Worm (Caenorhabditis elegans) whole organism, L1 larva: ENCODE measurements around the gene him-10.

Experiments
- C04F5.9 ChIP-seq: sonication (generic microtip); optimal IDR thresholded peaks from 2 replicates; lab custom pipeline; 2016; ENCODE audit warnings: missing genetic modification characterization, missing compliant biosample characterization
- C34B4.2 ChIP-seq: sonication (generic microtip); optimal IDR thresholded peaks from 2 replicates; lab custom pipeline; 2017; ENCODE audit warnings: mild to moderate bottlenecking, missing genetic modification characterization, missing compliant biosample characterization
- Y116A8C.19 ChIP-seq: sonication (generic microtip); optimal IDR thresholded peaks from 2 replicates; lab custom pipeline; 2016; ENCODE audit warnings: missing compliant biosample characterization, missing genetic modification characterization, borderline replicate concordance
- aha-1 ChIP-seq: fragments of 150-350 bp; optimal IDR thresholded peaks from 2 replicates; lab custom pipeline; 2014; ENCODE audit warnings: missing biosample characterization, missing genetic modification characterization
- alr-1 ChIP-seq: fragments of 200-800 bp; sonication (Bioruptor generic); optimal IDR thresholded peaks from 2 replicates; lab custom pipeline; 2018; ENCODE audit warnings: borderline replicate concordance, mild to moderate bottlenecking, missing genetic modification characterization, missing compliant biosample characterization
- aly-2 ChIP-seq: fragments of 150-350 bp; optimal IDR thresholded peaks from 2 replicates; lab custom pipeline; 2014; ENCODE audit warnings: missing biosample characterization, missing genetic modification characterization
- ama-1 ChIP-seq: fragments of 150-350 bp; optimal IDR thresholded peaks from 2 replicates; lab custom pipeline; 2014
- ceh-8 ChIP-seq: fragments of 200-800 bp; sonication (Bioruptor generic); optimal IDR thresholded peaks from 2 replicates; lab custom pipeline; 2018; ENCODE audit warnings: mild to moderate bottlenecking, missing genetic modification characterization, moderate library complexity, missing compliant biosample characterization
- dpl-1 ChIP-seq, 3 experiments: fragments of 150-350 bp in 2 of 3; sonication (generic microtip) in 1 of 3; optimal IDR thresholded peaks; 2 replicates each; lab custom pipeline; 2014 to 2017; ENCODE audit warnings: missing biosample characterization in 3 of 3, missing genetic modification characterization in 3 of 3, missing genetic modification reagents in 3 of 3
- dsc-1 ChIP-seq: sonication (generic microtip); optimal IDR thresholded peaks from 2 replicates; lab custom pipeline; 2016; ENCODE audit warnings: mild to moderate bottlenecking, missing genetic modification characterization, missing compliant biosample characterization
- efl-3 ChIP-seq: fragments of 200-800 bp; sonication (Bioruptor generic); optimal IDR thresholded peaks from 2 replicates; lab custom pipeline; 2018; ENCODE audit warnings: mild to moderate bottlenecking, missing genetic modification characterization, missing compliant biosample characterization
- egl-13 ChIP-seq: sonication (generic microtip); optimal IDR thresholded peaks from 2 replicates; lab custom pipeline; 2016; ENCODE audit warnings: missing genotype, missing genetic modification reagents, missing genetic modification characterization, missing compliant biosample characterization
- egl-27 ChIP-seq, 2 experiments: fragments of 150-350 bp in 1 of 2; sonication (generic microtip); optimal IDR thresholded peaks; 3 replicates each; lab custom pipeline; 2017 to 2018; ENCODE audit warnings: missing biosample characterization in 2 of 2, missing genetic modification characterization in 2 of 2, missing genetic modification reagents in 2 of 2
- elt-2 ChIP-seq: sonication (generic microtip); optimal IDR thresholded peaks from 2 replicates; lab custom pipeline; 2016; ENCODE audit warnings: missing genetic modification characterization, mild to moderate bottlenecking, inconsistent platforms, missing compliant biosample characterization, missing genetic modification reagents
- fkh-4 ChIP-seq: sonication (generic microtip); optimal IDR thresholded peaks from 2 replicates; lab custom pipeline; 2016; ENCODE audit warnings: missing compliant biosample characterization, missing genetic modification characterization, borderline replicate concordance
- fkh-8 ChIP-seq: sonication (generic microtip); optimal IDR thresholded peaks from 2 replicates; lab custom pipeline; 2016; ENCODE audit warnings: mild to moderate bottlenecking, missing genetic modification characterization, missing compliant biosample characterization
- grh-1 ChIP-seq: fragments of 200-800 bp; sonication (Bioruptor generic); IDR thresholded peaks from 2 replicates; pipeline ENCODE4 v1.3.6; 2022; ENCODE audit warnings: missing genetic modification reagents, missing genetic modification characterization, missing compliant biosample characterization
- hlh-17 ChIP-seq: fragments of 200-800 bp; sonication (Bioruptor generic); optimal IDR thresholded peaks from 2 replicates; lab custom pipeline; 2018; ENCODE audit warnings: missing genetic modification characterization, mild to moderate bottlenecking, missing compliant biosample characterization, moderate library complexity, borderline replicate concordance
- hlh-4 ChIP-seq: sonication (generic microtip); optimal IDR thresholded peaks from 2 replicates; lab custom pipeline; 2016; ENCODE audit warnings: mild to moderate bottlenecking, missing genetic modification characterization, missing compliant biosample characterization
- hpl-2 ChIP-seq: fragments of 150-350 bp; optimal IDR thresholded peaks from 2 replicates; lab custom pipeline; 2014; ENCODE audit warnings: missing biosample characterization, missing genetic modification reagents, missing genetic modification characterization
- irx-1 ChIP-seq: sonication (generic microtip); optimal IDR thresholded peaks from 2 replicates; lab custom pipeline; 2016; ENCODE audit warnings: missing genetic modification characterization, missing compliant biosample characterization
- lin-13 ChIP-seq: fragments of 150-350 bp; optimal IDR thresholded peaks from 2 replicates; lab custom pipeline; 2014; ENCODE audit warnings: missing biosample characterization, missing genetic modification reagents, missing genetic modification characterization
- lin-14 ChIP-seq: fragments of 200-800 bp; sonication (Bioruptor generic); optimal IDR thresholded peaks from 2 replicates; lab custom pipeline; 2018; ENCODE audit warnings: mild to moderate bottlenecking, missing genetic modification characterization, moderate library complexity, missing compliant biosample characterization
- lin-39 ChIP-seq: fragments of 150-350 bp; optimal IDR thresholded peaks from 2 replicates; lab custom pipeline; 2014; ENCODE audit warnings: missing biosample characterization, missing genetic modification reagents, missing genetic modification characterization
- lir-3 ChIP-seq: sonication (generic microtip); optimal IDR thresholded peaks from 2 replicates; lab custom pipeline; 2016; ENCODE audit warnings: mild to moderate bottlenecking, missing genetic modification characterization, moderate library complexity, missing compliant biosample characterization; ENCODE audit not compliant: poor library complexity
- mdl-1 ChIP-seq, 2 experiments: fragments of 150-350 bp; optimal IDR thresholded peaks; 2 replicates each; lab custom pipeline; 2014 to 2017; ENCODE audit warnings: missing biosample characterization in 2 of 2, missing genetic modification characterization in 2 of 2, inconsistent platforms in 1 of 2
- mef-2 ChIP-seq: fragments of 150-350 bp; optimal IDR thresholded peaks from 2 replicates; lab custom pipeline; 2014; ENCODE audit warnings: missing biosample characterization, missing genetic modification characterization
- mep-1 ChIP-seq: fragments of 150-350 bp; optimal IDR thresholded peaks from 2 replicates; lab custom pipeline; 2014; ENCODE audit warnings: missing biosample characterization, missing genetic modification characterization
- nhr-11 ChIP-seq: fragments of 150-350 bp; optimal IDR thresholded peaks from 2 replicates; lab custom pipeline; 2014; ENCODE audit warnings: missing biosample characterization, missing genetic modification characterization
- nhr-12 ChIP-seq: sonication (generic microtip); optimal IDR thresholded peaks from 2 replicates; lab custom pipeline; 2017; ENCODE audit warnings: missing biosample characterization, missing genetic modification characterization
- nhr-19 ChIP-seq: fragments of 200-800 bp; sonication (Bioruptor generic); conservative IDR thresholded peaks from 2 replicates; pipeline ENCODE4 v1.3.6; 2022; ENCODE audit warnings: missing genetic modification characterization, missing compliant biosample characterization
- nhr-28 ChIP-seq: fragments of 150-350 bp; optimal IDR thresholded peaks from 2 replicates; lab custom pipeline; 2014; ENCODE audit warnings: missing biosample characterization, missing genetic modification characterization
- nhr-47 ChIP-seq: sonication (generic microtip); optimal IDR thresholded peaks from 2 replicates; lab custom pipeline; 2016; ENCODE audit warnings: mild to moderate bottlenecking, missing genetic modification characterization, moderate library complexity, missing compliant biosample characterization
- nhr-71 ChIP-seq: sonication (generic microtip); optimal IDR thresholded peaks from 2 replicates; lab custom pipeline; 2016; ENCODE audit warnings: mild to moderate bottlenecking, missing genetic modification characterization, moderate library complexity, missing compliant biosample characterization
- nhr-76 ChIP-seq: sonication (generic microtip); optimal IDR thresholded peaks from 2 replicates; lab custom pipeline; 2017; ENCODE audit warnings: missing biosample characterization, missing genetic modification characterization
- nhr-77 ChIP-seq: fragments of 150-350 bp; optimal IDR thresholded peaks from 2 replicates; lab custom pipeline; 2014; ENCODE audit warnings: missing biosample characterization, missing genetic modification characterization
- nhr-84 ChIP-seq: sonication (generic microtip); optimal IDR thresholded peaks from 2 replicates; lab custom pipeline; 2017; ENCODE audit warnings: missing biosample characterization, missing genetic modification characterization
- nhr-85 ChIP-seq: sonication (generic microtip); peaks from one replicate; lab custom pipeline; 2016; ENCODE audit warnings: missing genetic modification characterization, inconsistent platforms, missing compliant biosample characterization
- pag-3 ChIP-seq: sonication (generic microtip); optimal IDR thresholded peaks from 2 replicates; lab custom pipeline; 2017; ENCODE audit warnings: missing genetic modification characterization, mild to moderate bottlenecking, missing compliant biosample characterization, antibody characterized with exemption, borderline replicate concordance; ENCODE audit not compliant: insufficient read depth
- pax-3 ChIP-seq: fragments of 200-800 bp; sonication (Bioruptor generic); optimal IDR thresholded peaks from 2 replicates; lab custom pipeline; 2018; ENCODE audit warnings: mild to moderate bottlenecking, missing genetic modification characterization, moderate library complexity, missing compliant biosample characterization
- rnt-1 ChIP-seq: sonication (generic microtip); optimal IDR thresholded peaks from 2 replicates; lab custom pipeline; 2016; ENCODE audit warnings: mild to moderate bottlenecking, missing genetic modification characterization, moderate library complexity, missing compliant biosample characterization
- skn-1 ChIP-seq: fragments of 150-350 bp; optimal IDR thresholded peaks from 2 replicates; lab custom pipeline; 2014; ENCODE audit warnings: missing biosample characterization, missing genetic modification characterization
- snpc-4 ChIP-seq: fragments of 150-350 bp; optimal IDR thresholded peaks from 2 replicates; lab custom pipeline; 2014; ENCODE audit warnings: missing biosample characterization, missing genetic modification characterization
- snu-23 ChIP-seq: sonication (generic microtip); optimal IDR thresholded peaks from 2 replicates; lab custom pipeline; 2016; ENCODE audit warnings: missing genetic modification characterization, missing compliant biosample characterization
- sup-37 ChIP-seq: fragments of 200-800 bp; sonication (Bioruptor generic); optimal IDR thresholded peaks from 2 replicates; lab custom pipeline; 2018; ENCODE audit warnings: mild to moderate bottlenecking, missing genetic modification characterization, missing compliant biosample characterization
- tbx-2 ChIP-seq: sonication (generic microtip); optimal IDR thresholded peaks from 2 replicates; lab custom pipeline; 2016; ENCODE audit warnings: missing genetic modification characterization, missing compliant biosample characterization
- tlp-1 ChIP-seq: fragments of 150-350 bp; optimal IDR thresholded peaks from 2 replicates; lab custom pipeline; 2014; ENCODE audit warnings: missing biosample characterization, missing genetic modification characterization
- unc-30 ChIP-seq: sonication (generic microtip); optimal IDR thresholded peaks from 2 replicates; lab custom pipeline; 2017; ENCODE audit warnings: missing biosample characterization, missing genetic modification characterization
- unc-62 ChIP-seq: fragments of 150-350 bp; optimal IDR thresholded peaks from 2 replicates; lab custom pipeline; 2014; ENCODE audit warnings: missing biosample characterization, missing genetic modification reagents, missing genetic modification characterization
- vab-15 ChIP-seq: sonication (generic microtip); optimal IDR thresholded peaks from 2 replicates; lab custom pipeline; 2017; ENCODE audit warnings: missing genotype, mild to moderate bottlenecking, missing genetic modification characterization, missing compliant biosample characterization
- xbp-1 ChIP-seq: sonication (generic microtip); optimal IDR thresholded peaks from 2 replicates; lab custom pipeline; 2016; ENCODE audit warnings: missing genetic modification characterization, missing compliant biosample characterization
- zag-1 ChIP-seq: fragments of 150-350 bp; optimal IDR thresholded peaks from 2 replicates; lab custom pipeline; 2014; ENCODE audit warnings: missing biosample characterization, missing genetic modification characterization
- ztf-11 ChIP-seq, 2 experiments: sonication (generic microtip); optimal IDR thresholded peaks; 2 replicates each; lab custom pipeline; 2016 to 2017; ENCODE audit warnings: missing genetic modification characterization in 2 of 2, missing biosample characterization in 1 of 2, missing compliant biosample characterization in 1 of 2

him-10 gene

ce11 chrIII:5845483-5845882 lies 42.4 kb downstream of the him-10 start (continued):
- TF ChIP-seq efl-3 (GFP tag; lab: Kevin White, UChicago) (no peak), xbp-1 (tag; lab: Kevin White, UChicago) (peak; percentile 58), mef-2 (tag; lab: Kevin White, UChicago) (no peak), sup-37 (GFP tag; lab: Kevin White, UChicago) (no peak), nhr-19 (GFP tag; lab: Robert Waterston, UW) (0 out of 2 replicates have a peak, but pooled peaks have one; percentile 27), tlp-1 (tag; lab: Kevin White, UChicago) (no peak), ama-1 (lab: Kevin White, UChicago) (no peak), zag-1 (tag; lab: Kevin White, UChicago) (peak; percentile 40), nhr-71 (tag; lab: Kevin White, UChicago) (peak; percentile 88), fkh-4 (tag; lab: Kevin White, UChicago) (no peak), Y116A8C.19 (tag; lab: Kevin White, UChicago) (no peak), alr-1 (tag; lab: Kevin White, UChicago) (no peak), nhr-12 (tag; lab: Kevin White, UChicago) (no peak), lin-14 (GFP tag; lab: Kevin White, UChicago) (peak; percentile 96), snpc-4 (tag; lab: Kevin White, UChicago) (no peak), nhr-84 (no peak), aly-2 (tag; lab: Kevin White, UChicago) (no peak), fkh-8 (tag; lab: Kevin White, UChicago) (peak; percentile 93), unc-30 (tag; lab: Kevin White, UChicago) (no peak), mdl-1 (tag; optimal IDR thresholded peaks at IDR 0.05; lab: Kevin White, UChicago) (peak; percentile 66 to 80), hpl-2 (no peak), snu-23 (GFP tag; lab: Kevin White, UChicago) (peak; percentile 75), nhr-47 (tag; lab: Kevin White, UChicago) (peak; percentile 81), unc-62 (GFP tag; lab: Kevin White, UChicago) (no peak), irx-1 (tag; lab: Kevin White, UChicago) (peak; percentile 51), lin-39 (no peak), skn-1 (peak; percentile 52), nhr-28 (tag; lab: Kevin White, UChicago) (no peak), egl-27 (tag; optimal IDR thresholded peaks at IDR 0.05; lab: Kevin White, UChicago) (peak in 1 of 2 experiments; percentile 46), pag-3 (tag; lab: Kevin White, UChicago) (peak; percentile 29), nhr-11 (tag; lab: Kevin White, UChicago) (peak; percentile 3), aha-1 (tag; lab: Kevin White, UChicago) (no peak), grh-1 (GFP tag; lab: Robert Waterston, UW) (no peak), rnt-1 (peak; percentile 47), ztf-11 (tag; optimal IDR thresholded peaks at IDR 0.05; lab: Kevin White, UChicago) (no peak), nhr-76 (no peak), vab-15 (tag; lab: Kevin White, UChicago) (no peak), mep-1 (tag; lab: Kevin White, UChicago) (peak; percentile 82), elt-2 (no peak), hlh-4 (tag; lab: Kevin White, UChicago) (no peak), egl-13 (tag; lab: Kevin White, UChicago) (peak; percentile 60), C04F5.9 (no peak), nhr-77 (tag; lab: Kevin White, UChicago) (no peak), dpl-1 (GFP tag; optimal IDR thresholded peaks at IDR 0.05; lab: Kevin White, UChicago) (peak; percentile 6 to 33 (median 17)), C34B4.2 (no peak), pax-3 (tag; lab: Kevin White, UChicago) (no peak), dsc-1 (tag; lab: Kevin White, UChicago) (peak; percentile 72), lin-13 (peak; percentile 7), hlh-17 (GFP tag; lab: Kevin White, UChicago) (no peak), tbx-2 (tag; lab: Kevin White, UChicago) (peak; percentile 62), nhr-85 (tag; lab: Kevin White, UChicago) (no peak), lir-3 (tag; lab: Kevin White, UChicago) (no peak), ceh-8 (GFP tag; lab: Kevin White, UChicago) (peak; percentile 12)
